Fruit fly (Drosophila melanogaster) whole organism, embryonic: ENCODE results near the gene CG31219.

ENCODE experiments used
- Antp ChIP-seq: fragments of 200-800 bp; sonication (Bioruptor generic); optimal IDR thresholded peaks from 3 replicates; lab custom pipeline; 2016; ENCODE audit warnings: missing biosample characterization, missing genetic modification characterization
- Atf3 ChIP-seq: fragments of 200-800 bp; sonication (Bioruptor generic); optimal IDR thresholded peaks from 3 replicates; lab custom pipeline; 2016; ENCODE audit warnings: missing biosample characterization, missing genetic modification characterization
- Atf6 ChIP-seq: fragments of 200-800 bp; sonication (Bioruptor generic); IDR thresholded peaks from 2 replicates; pipeline ENCODE4 v1.3.6; 2022; ENCODE audit warnings: missing biosample characterization, missing genetic modification characterization
- C15 ChIP-seq: fragments of 200-800 bp; sonication (Bioruptor generic); IDR thresholded peaks from 3 replicates; pipeline ENCODE4 v1.3.6; 2022; ENCODE audit warnings: missing biosample characterization, missing genetic modification characterization
- CG10274 ChIP-seq: fragments of 200-800 bp; sonication (Bioruptor generic); optimal IDR thresholded peaks from 3 replicates; lab custom pipeline; 2017; ENCODE audit warnings: missing biosample characterization, mild to moderate bottlenecking, missing genetic modification characterization
- CG10366 ChIP-seq: fragments of 200-800 bp; sonication (Bioruptor generic); IDR thresholded peaks from 2 replicates; pipeline ENCODE4 v1.3.6; 2022; ENCODE audit warnings: missing biosample characterization, missing genetic modification characterization
- CG10565 ChIP-seq: fragments of 200-800 bp; sonication (Bioruptor generic); optimal IDR thresholded peaks from 3 replicates; lab custom pipeline; 2016; ENCODE audit warnings: missing biosample characterization, mild to moderate bottlenecking, missing genetic modification characterization
- CG11504 ChIP-seq: fragments of 200-800 bp; sonication (Bioruptor generic); optimal IDR thresholded peaks from 3 replicates; lab custom pipeline; 2019; ENCODE audit warnings: missing biosample characterization, mild to moderate bottlenecking, missing genetic modification characterization, moderate library complexity
- CG11696 ChIP-seq: fragments of 200-800 bp; sonication (Bioruptor generic); IDR thresholded peaks from 2 replicates; pipeline ENCODE4 v1.3.6; 2022; ENCODE audit warnings: missing biosample characterization, missing genetic modification characterization
- CG12391 ChIP-seq: fragments of 200-800 bp; sonication (Bioruptor generic); optimal IDR thresholded peaks from 3 replicates; lab custom pipeline; 2018; ENCODE audit warnings: missing biosample characterization, mild to moderate bottlenecking, missing genetic modification characterization, moderate library complexity
- CG12659 ChIP-seq: fragments of 200-800 bp; sonication (Bioruptor generic); optimal IDR thresholded peaks from 3 replicates; lab custom pipeline; 2017; ENCODE audit warnings: mild to moderate bottlenecking, missing biosample characterization, missing genetic modification reagents, missing genetic modification characterization
- CG13624 ChIP-seq: fragments of 200-800 bp; sonication (Bioruptor generic); optimal IDR thresholded peaks from 2 replicates; lab custom pipeline; 2016; ENCODE audit warnings: missing biosample characterization, missing genetic modification characterization
- CG15696 ChIP-seq: fragments of 200-800 bp; sonication (Bioruptor generic); optimal IDR thresholded peaks from 2 replicates; lab custom pipeline; 2019; ENCODE audit warnings: missing biosample characterization, mild to moderate bottlenecking, missing genetic modification characterization, moderate library complexity
- CG18262 ChIP-seq: fragments of 200-800 bp; optimal IDR thresholded peaks from 3 replicates; lab custom pipeline; 2019; ENCODE audit warnings: missing biosample characterization, mild to moderate bottlenecking, missing genetic modification characterization, moderate library complexity
- CG4730 ChIP-seq: fragments of 200-800 bp; sonication (Bioruptor generic); IDR thresholded peaks from 2 replicates; pipeline ENCODE4 v1.3.6; 2022; ENCODE audit warnings: missing biosample characterization, missing genetic modification characterization
- CG6854 ChIP-seq: fragments of 200-800 bp; sonication (Bioruptor generic); optimal IDR thresholded peaks from 3 replicates; lab custom pipeline; 2017; ENCODE audit warnings: missing biosample characterization, mild to moderate bottlenecking, missing genetic modification characterization
- CG8359 ChIP-seq: fragments of 200-800 bp; sonication (Bioruptor generic); optimal IDR thresholded peaks from 2 replicates; lab custom pipeline; 2017; ENCODE audit warnings: missing biosample characterization, mild to moderate bottlenecking, missing genetic modification characterization, borderline replicate concordance
- CG8924 ChIP-seq: fragments of 200-800 bp; optimal IDR thresholded peaks from 3 replicates; lab custom pipeline; 2019; ENCODE audit warnings: missing biosample characterization, mild to moderate bottlenecking, missing genetic modification characterization, moderate library complexity
- CG9215 ChIP-seq: fragments of 200-800 bp; sonication (Bioruptor generic); IDR thresholded peaks from 2 replicates; pipeline ENCODE4 v1.3.6; 2022; ENCODE audit warnings: missing biosample characterization, missing genetic modification characterization
- CG9797 ChIP-seq: fragments of 200-800 bp; sonication (Bioruptor generic); optimal IDR thresholded peaks from 3 replicates; lab custom pipeline; 2018; ENCODE audit warnings: missing biosample characterization, mild to moderate bottlenecking, missing genetic modification characterization
- CHES-1-like ChIP-seq: fragments of 200-800 bp; sonication (Bioruptor generic); optimal IDR thresholded peaks from 2 replicates; lab custom pipeline; 2016; ENCODE audit warnings: missing biosample characterization, missing genetic modification characterization
- Chrac-16 ChIP-seq: fragments of 200-800 bp; sonication (Bioruptor generic); optimal IDR thresholded peaks from 3 replicates; lab custom pipeline; 2016; ENCODE audit warnings: missing biosample characterization, missing genetic modification characterization
- Dbx ChIP-seq: fragments of 200-800 bp; sonication (Bioruptor generic); IDR thresholded peaks from 3 replicates; pipeline ENCODE4 v1.3.6; 2022; ENCODE audit warnings: missing biosample characterization, missing genetic modification characterization
- Deaf1 ChIP-seq: fragments of 200-800 bp; optimal IDR thresholded peaks from 3 replicates; lab custom pipeline; 2019; ENCODE audit warnings: missing biosample characterization, mild to moderate bottlenecking, missing genetic modification characterization, moderate library complexity
- Dll ChIP-seq: fragments of 200-800 bp; sonication (Bioruptor generic); IDR thresholded peaks from 4 replicates; pipeline ENCODE4 v1.3.6; 2022; ENCODE audit warnings: missing biosample characterization, missing genetic modification characterization; ENCODE audit not compliant: partially characterized antibody
- Doc2 ChIP-seq: fragments of 200-800 bp; sonication (Bioruptor generic); IDR thresholded peaks from 2 replicates; pipeline ENCODE4 v1.3.6; 2022; ENCODE audit warnings: missing biosample characterization, missing genetic modification characterization
- Dref ChIP-seq: fragments of 200-800 bp; sonication (Bioruptor generic); IDR thresholded peaks from 2 replicates; pipeline ENCODE4 v1.3.6; 2022; ENCODE audit warnings: missing biosample characterization, missing genetic modification characterization
- Hmr ChIP-seq: fragments of 200-800 bp; sonication (Bioruptor generic); optimal IDR thresholded peaks from 3 replicates; lab custom pipeline; 2017; ENCODE audit warnings: mild to moderate bottlenecking, missing biosample characterization, missing genetic modification reagents, missing genetic modification characterization
- Hr3 ChIP-seq: fragments of 200-800 bp; sonication (Bioruptor generic); optimal IDR thresholded peaks from 3 replicates; lab custom pipeline; 2016; ENCODE audit warnings: missing biosample characterization, missing genetic modification characterization
- Hr51 ChIP-seq, 2 experiments: fragments of 200-800 bp; sonication (Bioruptor generic); optimal IDR thresholded peaks; 2 replicates in 1 of 2; 3 replicates in 1 of 2; lab custom pipeline; 2016 to 2018; ENCODE audit warnings: missing biosample characterization in 2 of 2, missing genetic modification characterization in 2 of 2, mild to moderate bottlenecking in 1 of 2, moderate library complexity in 1 of 2
- Med ChIP-seq: fragments of 200-800 bp; sonication (Bioruptor generic); peaks from one replicate; lab custom pipeline; 2016; ENCODE audit warnings: missing biosample characterization, missing genetic modification characterization, mild to moderate bottlenecking, inconsistent platforms, moderate library complexity
- Rfx ChIP-seq: fragments of 200-800 bp; sonication (Bioruptor generic); IDR thresholded peaks from 2 replicates; pipeline ENCODE4 v1.3.6; 2022; ENCODE audit warnings: missing biosample characterization, missing genetic modification characterization
- Tbp ChIP-seq: fragments of >200 bp; optimal IDR thresholded peaks from 2 replicates; lab custom pipeline; 2018; ENCODE audit warnings: missing biosample characterization, missing genetic modification characterization
- chn ChIP-seq: fragments of 200-800 bp; sonication (Bioruptor generic); optimal IDR thresholded peaks from 2 replicates; lab custom pipeline; 2016; ENCODE audit warnings: missing biosample characterization, missing genetic modification characterization
- dati ChIP-seq: fragments of 200-800 bp; sonication (Bioruptor generic); IDR thresholded peaks from 2 replicates; pipeline ENCODE4 v1.3.6; 2022; ENCODE audit warnings: missing biosample characterization, missing genetic modification characterization
- fd64A ChIP-seq: fragments of 200-800 bp; sonication (Bioruptor generic); optimal IDR thresholded peaks from 3 replicates; lab custom pipeline; 2018; ENCODE audit warnings: missing biosample characterization, mild to moderate bottlenecking, missing genetic modification characterization
- ftz-f1 ChIP-seq: fragments of 200-800 bp; sonication (Bioruptor generic); optimal IDR thresholded peaks from 2 replicates; lab custom pipeline; 2016; ENCODE audit warnings: missing biosample characterization, missing genetic modification characterization
- inv ChIP-seq: fragments of 200-800 bp; sonication (Bioruptor generic); IDR thresholded peaks from 2 replicates; pipeline ENCODE4 v1.3.6; 2022; ENCODE audit warnings: missing biosample characterization, missing genetic modification characterization; ENCODE audit not compliant: partially characterized antibody
- lola ChIP-seq, 3 experiments: fragments of >200 bp in 2 of 3; fragments of 200-800 bp in 1 of 3; sonication (Bioruptor generic) in 1 of 3; optimal IDR thresholded peaks; 2 replicates each; lab custom pipeline; 2017 to 2019; ENCODE audit warnings: missing biosample characterization in 3 of 3, missing genetic modification characterization in 3 of 3, mild to moderate bottlenecking in 1 of 3, moderate library complexity in 1 of 3
- pfk ChIP-seq: fragments of 200-800 bp; sonication (Bioruptor generic); optimal IDR thresholded peaks from 2 replicates; lab custom pipeline; 2018; ENCODE audit warnings: missing biosample characterization, mild to moderate bottlenecking, missing genetic modification characterization, moderate library complexity
- pnt ChIP-seq: fragments of 200-800 bp; sonication (Bioruptor generic); optimal IDR thresholded peaks from 3 replicates; lab custom pipeline; 2016; ENCODE audit warnings: missing biosample characterization, missing genetic modification characterization
- run ChIP-seq: fragments of 200-800 bp; sonication (Bioruptor generic); optimal IDR thresholded peaks from 3 replicates; lab custom pipeline; 2018; ENCODE audit warnings: missing biosample characterization, mild to moderate bottlenecking, missing genetic modification characterization
- scrt ChIP-seq: fragments of 200-800 bp; sonication (Bioruptor generic); optimal IDR thresholded peaks from 2 replicates; lab custom pipeline; 2018; ENCODE audit warnings: missing biosample characterization, mild to moderate bottlenecking, missing genetic modification characterization, moderate library complexity
- sens ChIP-seq: fragments of 200-800 bp; sonication (Bioruptor generic); peaks from one replicate; lab custom pipeline; 2016; ENCODE audit warnings: missing biosample characterization, missing genetic modification characterization
- tgo ChIP-seq: fragments of 200-800 bp; sonication (Bioruptor generic); IDR thresholded peaks from 3 replicates; pipeline ENCODE4 v1.3.6; 2022; ENCODE audit warnings: missing biosample characterization, missing genetic modification characterization
- trh ChIP-seq: fragments of 200-800 bp; sonication (Bioruptor generic); optimal IDR thresholded peaks from 2 replicates; lab custom pipeline; 2016; ENCODE audit warnings: missing biosample characterization, missing genetic modification characterization
- unc-4 ChIP-seq: fragments of 200-800 bp; sonication (Bioruptor generic); IDR thresholded peaks from 2 replicates; pipeline ENCODE4 v1.3.6; 2022; ENCODE audit warnings: missing biosample characterization, missing genetic modification characterization; ENCODE audit not compliant: partially characterized antibody
- vfl ChIP-seq: fragments of 200-800 bp; sonication (Bioruptor generic); optimal IDR thresholded peaks from 2 replicates; lab custom pipeline; 2016; ENCODE audit warnings: missing biosample characterization, missing genetic modification characterization
- zf30C ChIP-seq: fragments of 200-800 bp; sonication (Bioruptor generic); optimal IDR thresholded peaks from 3 replicates; lab custom pipeline; 2018; ENCODE audit warnings: missing biosample characterization, mild to moderate bottlenecking, missing genetic modification characterization
- zfh2 ChIP-seq: fragments of 200-800 bp; sonication (Bioruptor generic); optimal IDR thresholded peaks from 2 replicates; lab custom pipeline; 2016; ENCODE audit warnings: missing biosample characterization, missing genetic modification characterization

CG31219 gene

DNA sequence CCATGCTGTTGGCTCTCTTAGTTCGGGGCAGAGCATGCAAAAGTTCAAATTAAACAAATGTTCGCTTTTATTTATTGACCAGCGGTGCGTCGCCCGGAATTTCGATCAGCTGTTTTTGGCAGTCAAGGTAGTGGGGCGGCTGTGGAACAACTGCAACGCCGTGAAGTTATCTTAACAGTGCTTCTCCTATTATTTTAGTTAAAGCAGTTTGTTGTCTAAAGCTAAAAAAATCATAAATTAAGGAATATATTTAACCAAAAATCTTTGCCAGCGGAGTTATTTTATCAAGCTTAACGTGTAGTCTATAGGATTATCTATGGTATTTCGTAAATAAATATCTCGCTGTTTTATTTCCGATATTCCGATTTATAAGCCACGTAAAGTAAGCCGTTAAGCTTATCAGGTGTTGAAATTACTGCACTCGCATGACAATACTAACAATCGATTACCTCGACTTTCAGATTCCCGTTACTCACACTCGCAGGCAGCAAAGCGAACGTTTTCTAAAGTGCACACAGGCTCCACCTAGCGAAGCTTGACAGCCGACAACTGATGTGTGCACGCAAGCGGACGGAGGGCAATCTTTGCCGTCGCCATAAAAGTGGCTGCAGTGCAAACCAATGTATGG is 2.4 kb upstream of the CG31219 start, which contains the start of the genes CG6195 and CG31220 (continued):
- TF ChIP-seq trh (no peak), Hr3 (GFP tag; lab: Kevin White, UChicago) (no peak), Doc2 (GFP tag; lab: Robert Waterston, UW) (no peak), zfh2 (GFP tag; lab: Kevin White, UChicago) (peak; percentile 24), Med (peak; percentile 90), Deaf1 (tag; lab: Kevin White, UChicago) (no peak), C15 (GFP tag; lab: Robert Waterston, UW) (no peak), Hr51 (GFP tag; optimal IDR thresholded peaks at IDR 0.05; lab: Kevin White, UChicago) (peak in 1 of 2 experiments; percentile 25), CHES-1-like (GFP tag; lab: Kevin White, UChicago) (no peak), ftz-f1 (GFP tag; lab: Kevin White, UChicago) (no peak), CG18262 (tag; lab: Kevin White, UChicago) (no peak), CG10565 (no peak), CG13624 (GFP tag; lab: Kevin White, UChicago) (no peak), CG10274 (GFP tag; lab: Kevin White, UChicago) (no peak), CG15696 (tag; lab: Kevin White, UChicago) (no peak), CG8924 (no peak), CG12659 (peak; percentile 68), lola (GFP tag; optimal IDR thresholded peaks at IDR 0.05; lab: Kevin White, UChicago) (no peak), chn (GFP tag; lab: Kevin White, UChicago) (peak; percentile 21), CG11504 (tag; lab: Kevin White, UChicago) (no peak), Tbp (GFP tag; lab: Kevin White, UChicago) (no peak), pfk (GFP tag; lab: Kevin White, UChicago) (no peak), Rfx (GFP tag; lab: Robert Waterston, UW) (peak; percentile 45), inv (no peak), fd64A (GFP tag; lab: Kevin White, UChicago) (no peak), Dbx (GFP tag; lab: Robert Waterston, UW) (no peak), Dref (GFP tag; lab: Robert Waterston, UW) (peak; percentile 51), Atf3 (no peak), CG12391 (tag; lab: Kevin White, UChicago) (peak; percentile 29), CG9215 (GFP tag; lab: Robert Waterston, UW) (no peak), CG8359 (GFP tag; lab: Kevin White, UChicago) (no peak), CG10366 (GFP tag; lab: Robert Waterston, UW) (0 out of 2 replicates have a peak, but pooled peaks have one; percentile 23), pnt (GFP tag; lab: Kevin White, UChicago) (no peak), unc-4 (GFP tag; lab: Robert Waterston, UW) (0 out of 2 replicates have a peak, but pooled peaks have one; percentile 41), CG6854 (no peak), Hmr (peak; percentile 42), Chrac-16 (no peak), dati (GFP tag; lab: Robert Waterston, UW) (no peak), Atf6 (0 out of 2 replicates have a peak, but pooled peaks have one; percentile 14), Dll (GFP tag; lab: Robert Waterston, UW) (peak; percentile 51; the same call in 2 of the 4 replicates), sens (GFP tag; lab: Kevin White, UChicago) (peak; percentile 86), scrt (GFP tag; lab: Kevin White, UChicago) (no peak), zf30C (GFP tag; lab: Kevin White, UChicago) (no peak), CG11696 (GFP tag; lab: Robert Waterston, UW) (no peak), run (tag; lab: Kevin White, UChicago) (no peak), Antp (GFP tag; lab: Kevin White, UChicago) (peak; percentile 13), tgo (GFP tag; lab: Robert Waterston, UW) (no peak), CG9797 (peak; percentile 72), CG4730 (GFP tag; lab: Robert Waterston, UW) (no peak), vfl (GFP tag; lab: Kevin White, UChicago) (no peak)
